Worm (Caenorhabditis elegans) whole organism, L2 larva: Measurements from ENCODE around the gene F40A3.3.
A peak's percentile ranks its signal among the peaks of the same experiment; 100 is the strongest.

Source experiments
- C34F6.9 ChIP-seq: fragments of 150-350 bp; optimal IDR thresholded peaks from 2 replicates; lab custom pipeline; 2014; ENCODE audit warnings: missing biosample characterization, missing genetic modification characterization
- F13H6.1 ChIP-seq: sonication (generic microtip); optimal IDR thresholded peaks from 2 replicates; lab custom pipeline; 2016; ENCODE audit warnings: missing genetic modification characterization, missing compliant biosample characterization
- Y55F3AM.14 ChIP-seq: fragments of 200-800 bp; sonication (Bioruptor generic); optimal IDR thresholded peaks from 2 replicates; lab custom pipeline; 2018; ENCODE audit warnings: mild to moderate bottlenecking, missing genetic modification characterization, missing compliant biosample characterization
- alr-1 ChIP-seq: fragments of 150-350 bp; optimal IDR thresholded peaks from 2 replicates; lab custom pipeline; 2014; ENCODE audit warnings: missing biosample characterization, missing genetic modification characterization
- aly-2 ChIP-seq: fragments of 150-350 bp; optimal IDR thresholded peaks from 2 replicates; lab custom pipeline; 2014; ENCODE audit warnings: missing biosample characterization, missing genetic modification characterization
- ceh-16 ChIP-seq: fragments of 150-350 bp; optimal IDR thresholded peaks from 2 replicates; lab custom pipeline; 2014; ENCODE audit warnings: missing biosample characterization, missing genetic modification characterization
- crh-2 ChIP-seq: sonication (generic microtip); optimal IDR thresholded peaks from 2 replicates; lab custom pipeline; 2017; ENCODE audit warnings: missing biosample characterization, missing genetic modification characterization
- dmd-4 ChIP-seq: sonication (generic microtip); optimal IDR thresholded peaks from 2 replicates; lab custom pipeline; 2017; ENCODE audit warnings: missing biosample characterization, missing genetic modification characterization
- egl-27 ChIP-seq: sonication (generic microtip); optimal IDR thresholded peaks from 3 replicates; lab custom pipeline; 2017; ENCODE audit warnings: missing biosample characterization, missing genetic modification reagents, missing genetic modification characterization
- fos-1 ChIP-seq: fragments of 150-350 bp; optimal IDR thresholded peaks from 2 replicates; lab custom pipeline; 2014; ENCODE audit warnings: missing biosample characterization, missing genetic modification characterization
- gmeb-1 ChIP-seq: fragments of 150-350 bp; optimal IDR thresholded peaks from 2 replicates; lab custom pipeline; 2014; ENCODE audit warnings: missing biosample characterization, missing genetic modification characterization
- lin-11 ChIP-seq: fragments of 150-350 bp; sonication (generic microtip); optimal IDR thresholded peaks from 2 replicates; lab custom pipeline; 2014; ENCODE audit warnings: missing biosample characterization, missing genetic modification characterization, inconsistent platforms, mixed read lengths
- lin-13 ChIP-seq: fragments of 150-350 bp; optimal IDR thresholded peaks from 2 replicates; lab custom pipeline; 2014; ENCODE audit warnings: missing biosample characterization, missing genetic modification reagents, missing genetic modification characterization
- lin-39 ChIP-seq: fragments of 150-350 bp; optimal IDR thresholded peaks from 2 replicates; lab custom pipeline; 2014; ENCODE audit warnings: missing biosample characterization, missing genetic modification reagents, missing genetic modification characterization
- lsy-2 ChIP-seq, 2 experiments: fragments of 150-350 bp in 1 of 2; sonication (generic microtip) in 1 of 2; optimal IDR thresholded peaks; 2 replicates each; lab custom pipeline; 2014 to 2017; ENCODE audit warnings: missing biosample characterization in 2 of 2, missing genetic modification characterization in 2 of 2
- mab-5 ChIP-seq: fragments of 150-350 bp; optimal IDR thresholded peaks from 2 replicates; lab custom pipeline; 2014; ENCODE audit warnings: missing biosample characterization, missing genetic modification characterization
- mbf-1 ChIP-seq: sonication (generic microtip); optimal IDR thresholded peaks from 2 replicates; lab custom pipeline; 2017; ENCODE audit warnings: missing biosample characterization, missing genetic modification characterization
- mdl-1 ChIP-seq, 2 experiments: fragments of 150-350 bp in 1 of 2; sonication (generic microtip) in 1 of 2; optimal IDR thresholded peaks; 2 replicates each; lab custom pipeline; 2017; ENCODE audit warnings: missing biosample characterization in 2 of 2, missing genetic modification characterization in 2 of 2
- nhr-10 ChIP-seq: sonication (generic microtip); optimal IDR thresholded peaks from 2 replicates; lab custom pipeline; 2017; ENCODE audit warnings: missing biosample characterization, missing genetic modification characterization
- nhr-11 ChIP-seq: fragments of 150-350 bp; optimal IDR thresholded peaks from 2 replicates; lab custom pipeline; 2014; ENCODE audit warnings: missing biosample characterization, missing genetic modification characterization
- nhr-12 ChIP-seq: fragments of 150-350 bp; optimal IDR thresholded peaks from 2 replicates; lab custom pipeline; 2014; ENCODE audit warnings: missing biosample characterization, missing genetic modification characterization
- nhr-129 ChIP-seq: fragments of 150-350 bp; optimal IDR thresholded peaks from 2 replicates; lab custom pipeline; 2014; ENCODE audit warnings: missing biosample characterization, missing genetic modification characterization
- nhr-21 ChIP-seq: fragments of 150-350 bp; optimal IDR thresholded peaks from 2 replicates; lab custom pipeline; 2014; ENCODE audit warnings: missing biosample characterization, missing genetic modification characterization
- nhr-23 ChIP-seq: fragments of 150-350 bp; optimal IDR thresholded peaks from 2 replicates; lab custom pipeline; 2014; ENCODE audit warnings: missing biosample characterization, missing genetic modification reagents, missing genetic modification characterization
- nhr-6 ChIP-seq: fragments of 150-350 bp; optimal IDR thresholded peaks from 2 replicates; lab custom pipeline; 2014; ENCODE audit warnings: missing biosample characterization, missing genetic modification characterization
- nhr-77 ChIP-seq: fragments of 150-350 bp; optimal IDR thresholded peaks from 2 replicates; lab custom pipeline; 2014; ENCODE audit warnings: missing biosample characterization, missing genetic modification characterization
- peb-1 ChIP-seq: fragments of 150-350 bp; optimal IDR thresholded peaks from 2 replicates; lab custom pipeline; 2014; ENCODE audit warnings: missing biosample characterization, missing genetic modification characterization
- sem-4 ChIP-seq: fragments of 150-350 bp; optimal IDR thresholded peaks from 2 replicates; lab custom pipeline; 2014; ENCODE audit warnings: missing biosample characterization, missing genetic modification reagents, missing genetic modification characterization
- sma-3 ChIP-seq: sonication (generic microtip); optimal IDR thresholded peaks from 2 replicates; lab custom pipeline; 2016; ENCODE audit warnings: missing genetic modification reagents, missing genetic modification characterization, missing compliant biosample characterization
- sma-9 ChIP-seq, 2 experiments: fragments of 150-350 bp in 1 of 2; sonication (generic microtip) in 1 of 2; optimal IDR thresholded peaks; 2 replicates each; lab custom pipeline; 2014 to 2016; ENCODE audit warnings: missing genetic modification characterization in 2 of 2, mild to moderate bottlenecking in 1 of 2, missing biosample characterization in 1 of 2, missing compliant biosample characterization in 1 of 2, missing genetic modification reagents in 1 of 2, moderate library complexity in 1 of 2
- snpc-4 ChIP-seq: fragments of 150-350 bp; optimal IDR thresholded peaks from 2 replicates; lab custom pipeline; 2014; ENCODE audit warnings: missing biosample characterization, missing genetic modification characterization
- unc-39 ChIP-seq: fragments of 150-350 bp; optimal IDR thresholded peaks from 2 replicates; lab custom pipeline; 2014; ENCODE audit warnings: missing biosample characterization, missing genetic modification characterization
- unc-62 ChIP-seq: fragments of 150-350 bp; optimal IDR thresholded peaks from 2 replicates; lab custom pipeline; 2014; ENCODE audit warnings: missing biosample characterization, missing genetic modification reagents, missing genetic modification characterization
- ztf-1 ChIP-seq: fragments of 200-800 bp; sonication (Bioruptor generic); conservative IDR thresholded peaks from 2 replicates; pipeline ENCODE4 v1.3.6; 2022; ENCODE audit warnings: missing genetic modification characterization, missing compliant biosample characterization
- ztf-4 ChIP-seq: fragments of 150-350 bp; optimal IDR thresholded peaks from 2 replicates; lab custom pipeline; 2014; ENCODE audit warnings: missing biosample characterization, missing genetic modification characterization

Gene F40A3.3

DNA sequence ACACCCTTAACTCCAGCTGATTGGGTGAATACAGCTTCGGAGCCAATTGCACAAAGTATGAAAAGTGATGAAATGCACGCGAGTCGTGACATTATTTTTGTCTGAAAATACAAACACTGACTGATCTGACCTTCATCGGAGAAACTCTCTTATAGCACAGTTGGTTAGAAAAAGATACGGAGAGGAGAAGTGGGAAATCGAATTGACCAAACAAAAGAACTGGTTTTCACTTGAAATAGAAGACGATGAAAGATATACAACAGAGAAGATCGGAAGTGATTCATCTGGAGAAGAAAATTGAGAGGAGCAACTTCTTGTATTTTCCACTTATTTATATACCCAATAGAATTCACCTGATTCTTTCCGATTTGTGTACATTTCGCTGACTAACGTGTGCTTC is 39.4 kb upstream of the F40A3.3 start, which contains the start of gene ttr-33:
TSS of gene ttr-33 (minus strand) at position 101 of the 400 bp plus-strand sequence.
- no peak for TF ChIP-seq ceh-16 (tag; lab: Kevin White, UChicago)
- no peak for TF ChIP-seq lin-11 (tag; lab: Kevin White, UChicago)
- TF ChIP-seq aly-2 (tag; lab: Kevin White, UChicago): no peak
- TF ChIP-seq unc-39: no peak
- peak; percentile 12 for TF ChIP-seq fos-1 (tag; lab: Kevin White, UChicago)
- no peak for TF ChIP-seq mab-5
- TF ChIP-seq nhr-6: no peak
- TF ChIP-seq lin-39 (tag; lab: Kevin White, UChicago): no peak
- no peak for TF ChIP-seq F13H6.1 (tag; lab: Kevin White, UChicago)
- TF ChIP-seq nhr-21 (tag; lab: Kevin White, UChicago): no peak
- no peak for TF ChIP-seq C34F6.9 (tag; lab: Kevin White, UChicago)
- no peak for TF ChIP-seq sem-4
- no peak for TF ChIP-seq dmd-4 (tag; lab: Kevin White, UChicago)
- TF ChIP-seq Y55F3AM.14 (GFP tag; lab: Kevin White, UChicago): no peak
- peak; percentile 22 for TF ChIP-seq sma-9 (GFP tag; optimal IDR thresholded peaks at IDR 0.05; lab: Kevin White, UChicago)
- TF ChIP-seq sma-9 (tag; optimal IDR thresholded peaks at IDR 0.05; lab: Kevin White, UChicago): no peak
- no peak for TF ChIP-seq nhr-23 (tag; lab: Kevin White, UChicago)
- TF ChIP-seq unc-62: no peak
- no peak for TF ChIP-seq nhr-12 (tag; lab: Kevin White, UChicago)
- TF ChIP-seq sma-3: peak; percentile 12
- no peak for TF ChIP-seq mdl-1 (tag; optimal IDR thresholded peaks at IDR 0.05; lab: Kevin White, UChicago)
- TF ChIP-seq, all 48 proteins: peak for 3

DNA sequence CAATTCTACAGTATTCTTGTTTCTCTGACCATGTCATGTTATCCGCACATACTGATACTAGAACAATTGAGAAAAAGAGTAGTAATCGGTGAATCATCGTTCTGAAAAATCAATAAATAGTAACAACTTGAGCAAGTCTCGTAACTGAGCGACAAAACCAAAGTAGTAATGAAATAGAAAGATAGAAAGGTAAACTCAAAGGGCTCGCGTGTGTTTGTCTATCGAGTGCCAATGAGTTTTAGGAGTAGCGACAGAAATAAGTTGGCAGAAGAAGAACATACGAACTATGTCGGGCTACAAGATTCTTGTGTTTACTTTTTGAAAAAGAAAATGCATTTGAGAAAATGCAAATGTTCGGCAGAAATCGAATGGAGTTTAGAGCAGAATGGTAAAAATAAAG is 37.8 kb upstream of the F40A3.3 start, which contains the start of gene C37C3.12:
TSS of gene C37C3.12 (minus strand) at position 101 of the 400 bp plus-strand sequence.
- no peak for TF ChIP-seq sma-3
- TF ChIP-seq nhr-77: no peak
- TF ChIP-seq ztf-4 (tag; lab: Kevin White, UChicago): no peak
- TF ChIP-seq F13H6.1 (tag; lab: Kevin White, UChicago): no peak
- no peak for TF ChIP-seq gmeb-1 (tag; lab: Kevin White, UChicago)
- no peak for TF ChIP-seq peb-1 (tag; lab: Kevin White, UChicago)
- TF ChIP-seq nhr-23 (tag; lab: Kevin White, UChicago): no peak
- no peak for TF ChIP-seq ceh-16 (tag; lab: Kevin White, UChicago)
- TF ChIP-seq alr-1 (tag; lab: Kevin White, UChicago): no peak
- no peak for TF ChIP-seq snpc-4 (tag; lab: Kevin White, UChicago)
- TF ChIP-seq nhr-10 (tag; lab: Kevin White, UChicago): no peak
- no peak for TF ChIP-seq nhr-11 (tag; lab: Kevin White, UChicago)
- TF ChIP-seq nhr-129: no peak
- TF ChIP-seq ztf-1 (GFP tag; lab: Robert Waterston, UW): no peak
- no peak for TF ChIP-seq lsy-2 (tag; optimal IDR thresholded peaks at IDR 0.05; lab: Kevin White, UChicago)
- no peak for TF ChIP-seq mbf-1 (tag; lab: Kevin White, UChicago)
- no peak for TF ChIP-seq unc-62
- no peak for TF ChIP-seq nhr-12 (tag; lab: Kevin White, UChicago)

DNA sequence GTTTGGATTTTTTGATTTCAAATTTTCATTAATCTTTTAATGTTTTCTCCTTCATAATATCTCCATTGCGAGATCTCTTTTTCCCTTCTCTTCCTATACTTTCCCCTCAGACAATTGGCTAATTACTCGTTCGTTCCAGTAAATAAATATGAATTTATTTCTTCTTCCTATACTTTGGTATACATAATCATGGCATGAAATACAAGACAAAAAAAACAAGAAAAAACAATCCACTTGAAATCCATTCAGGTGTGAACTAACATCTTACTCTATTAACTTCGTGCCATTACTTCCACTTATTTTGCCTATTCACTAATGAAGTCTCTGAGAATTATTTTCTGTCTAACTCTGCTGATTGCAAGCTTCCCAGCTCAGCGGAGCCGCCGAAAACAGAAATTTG is 35.0 kb upstream of the F40A3.3 start, which contains the start of gene grd-8:
TSS of gene grd-8 (plus strand) at position 301 of the 400 bp plus-strand sequence.
- TF ChIP-seq mbf-1 (tag; lab: Kevin White, UChicago) (no peak), dmd-4 (tag; lab: Kevin White, UChicago) (no peak), egl-27 (no peak), lin-13 (no peak), ceh-16 (tag; lab: Kevin White, UChicago) (no peak), F13H6.1 (tag; lab: Kevin White, UChicago) (no peak), crh-2 (tag; lab: Kevin White, UChicago) (no peak), sma-9 (GFP tag; optimal IDR thresholded peaks at IDR 0.05; lab: Kevin White, UChicago) (no peak), sma-9 (tag; optimal IDR thresholded peaks at IDR 0.05; lab: Kevin White, UChicago) (no peak), fos-1 (tag; lab: Kevin White, UChicago) (no peak), nhr-23 (tag; lab: Kevin White, UChicago) (no peak)

DNA sequence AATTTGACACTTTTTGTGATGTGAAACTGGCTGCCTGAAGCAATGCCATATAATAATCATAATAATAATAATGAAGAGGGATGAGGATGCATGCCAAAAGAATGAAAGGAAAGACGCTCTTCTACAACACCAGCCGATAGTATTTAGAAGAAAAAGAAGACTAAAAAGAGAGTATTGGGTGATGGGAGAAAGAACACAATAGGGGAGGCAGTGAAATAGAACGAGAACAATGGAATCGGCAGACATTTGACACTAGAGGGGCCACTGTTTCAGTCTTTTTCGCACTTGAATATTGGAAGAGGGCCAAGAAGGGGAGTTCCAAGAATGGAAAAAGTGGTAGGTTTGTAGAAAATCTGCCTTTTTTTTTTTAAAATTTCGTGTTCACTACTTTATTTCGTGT is 30.1 kb upstream of the F40A3.3 start, which contains the start of gene memo-1:
TSS of gene memo-1 (minus strand) at position 2 of the 400 bp plus-strand sequence.
- no peak for TF ChIP-seq F13H6.1 (tag; lab: Kevin White, UChicago)
- no peak for TF ChIP-seq ztf-1 (GFP tag; lab: Robert Waterston, UW)
- TF ChIP-seq nhr-23 (tag; lab: Kevin White, UChicago): no peak
